Worm (Caenorhabditis elegans) whole organism, late embryonic: Measurements from ENCODE around the gene F54H5.5.

Source experiments
- C38D4.7 ChIP-seq: fragments of 200-800 bp; sonication (Bioruptor generic); optimal IDR thresholded peaks from 2 replicates; lab custom pipeline; 2018; ENCODE audit warnings: mild to moderate bottlenecking, missing genetic modification characterization, moderate library complexity, missing compliant biosample characterization
- F13H6.1 ChIP-seq: sonication (generic microtip); optimal IDR thresholded peaks from 2 replicates; lab custom pipeline; 2016; ENCODE audit warnings: missing genetic modification characterization, missing compliant biosample characterization
- ama-1 ChIP-seq: fragments of 150-350 bp; optimal IDR thresholded peaks from 2 replicates; lab custom pipeline; 2014
- ceh-2 ChIP-seq: sonication (generic microtip); optimal IDR thresholded peaks from 2 replicates; lab custom pipeline; 2016; ENCODE audit warnings: missing genotype, missing genetic modification characterization, missing compliant biosample characterization
- ceh-9 ChIP-seq: sonication (generic microtip); optimal IDR thresholded peaks from 2 replicates; lab custom pipeline; 2016; ENCODE audit warnings: mild to moderate bottlenecking, missing genetic modification characterization, inconsistent platforms, missing compliant biosample characterization
- hlh-30 ChIP-seq: sonication (generic microtip); optimal IDR thresholded peaks from 2 replicates; lab custom pipeline; 2017; ENCODE audit warnings: antibody characterized with exemption, missing genetic modification characterization, missing compliant biosample characterization; ENCODE audit not compliant: insufficient read depth
- nhr-11 ChIP-seq: fragments of 150-350 bp; optimal IDR thresholded peaks from 2 replicates; lab custom pipeline; 2014; ENCODE audit warnings: missing biosample characterization, missing genetic modification characterization
- zip-5 ChIP-seq: sonication (generic microtip); optimal IDR thresholded peaks from 2 replicates; lab custom pipeline; 2016; ENCODE audit warnings: missing genetic modification characterization, missing compliant biosample characterization

ce11 chrII:6587264-6587870 lies 39.7 kb downstream of the F54H5.5 start, which contains the start of gene C56C10.7:
- TF ChIP-seq ama-1 (lab: Kevin White, UChicago) = peak; percentile 43
- TF ChIP-seq F13H6.1 (tag; lab: Kevin White, UChicago) = no peak
- no peak for TF ChIP-seq nhr-11 (tag; lab: Kevin White, UChicago)
- no peak for TF ChIP-seq hlh-30 (tag; lab: Kevin White, UChicago)
- no peak for TF ChIP-seq ceh-9 (tag; lab: Kevin White, UChicago)
- no peak for TF ChIP-seq C38D4.7
- TF ChIP-seq ceh-2 = no peak
- TF ChIP-seq zip-5 (tag; lab: Kevin White, UChicago) = no peak
